Fruit fly (Drosophila melanogaster) whole organism, wandering third instar larva: Measurements from ENCODE around the gene Cht11.

Experiments used
- Abd-B ChIP-seq: fragments of >200 bp; optimal IDR thresholded peaks from 2 replicates; lab custom pipeline; 2017; ENCODE audit warnings: missing biosample characterization, missing genetic modification characterization
- Rel ChIP-seq, 2 experiments: fragments of 200-800 bp; sonication (Bioruptor generic) in 1 of 2; optimal IDR thresholded peaks; 2 replicates in 1 of 2; 3 replicates in 1 of 2; lab custom pipeline; 2016 to 2019; ENCODE audit warnings: mild to moderate bottlenecking in 2 of 2, missing biosample characterization in 2 of 2, missing genetic modification characterization in 2 of 2, moderate library complexity in 1 of 2
- br ChIP-seq: fragments of 200-800 bp; sonication (Bioruptor generic); optimal IDR thresholded peaks from 2 replicates; lab custom pipeline; 2016; ENCODE audit warnings: missing biosample characterization, missing genetic modification characterization

dm6 chrX:6802376-6803080, 46.8 kb downstream of the Cht11 start:
- TF ChIP-seq br (GFP tag; lab: Kevin White, UChicago) (no peak), Abd-B (no peak), Rel (GFP tag; optimal IDR thresholded peaks at IDR 0.05; lab: Kevin White, UChicago) (no peak), Rel (tag; optimal IDR thresholded peaks at IDR 0.05; lab: Kevin White, UChicago) (no peak)
